Fruit fly (Drosophila melanogaster): Measurements from ENCODE around the gene Acf.

dm6 chr3R:31744044-31744652 lies 49.6 kb upstream of the Acf start, which contains the start of gene CG1896:
- TF ChIP-seq CG6854 (GFP tag; optimal IDR thresholded peaks at IDR 0.05) (no peak), ss (GFP tag; optimal IDR thresholded peaks at IDR 0.05) (peak in 1 of 2 experiments; percentile 48)
